Worm (Caenorhabditis elegans) whole organism, late embryonic: ENCODE data around the gene aat-2.

Experiments
- ceh-9 ChIP-seq: sonication (generic microtip); optimal IDR thresholded peaks from 2 replicates; lab custom pipeline; 2016; ENCODE audit warnings: mild to moderate bottlenecking, missing genetic modification characterization, inconsistent platforms, missing compliant biosample characterization
- hlh-30 ChIP-seq: sonication (generic microtip); optimal IDR thresholded peaks from 2 replicates; lab custom pipeline; 2017; ENCODE audit warnings: antibody characterized with exemption, missing genetic modification characterization, missing compliant biosample characterization; ENCODE audit not compliant: insufficient read depth
- ref-2 ChIP-seq: sonication (generic microtip); optimal IDR thresholded peaks from 2 replicates; lab custom pipeline; 2016; ENCODE audit warnings: missing genetic modification characterization, missing compliant biosample characterization

DNA sequence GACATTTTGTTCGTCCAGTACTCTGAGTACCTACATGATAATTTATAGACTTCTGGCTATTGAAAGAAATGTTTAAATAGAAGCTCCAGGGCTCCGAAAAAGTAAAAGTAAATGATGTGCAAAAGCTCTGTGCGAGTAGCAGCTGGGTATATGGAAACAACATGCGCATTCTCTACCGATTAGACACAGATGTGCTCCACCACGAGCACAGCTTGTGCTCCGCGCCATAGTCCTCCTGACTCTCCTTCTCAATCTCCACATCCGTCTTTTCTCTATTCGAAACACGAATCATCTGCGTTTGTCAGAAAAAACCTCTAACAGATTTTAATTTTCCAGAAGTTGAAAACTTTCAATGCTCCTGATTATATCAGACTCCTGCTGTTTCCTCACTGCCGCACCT is 37.3 kb upstream of the aat-2 start:
- no peak for TF ChIP-seq ref-2 (tag; lab: Kevin White, UChicago)
- no peak for TF ChIP-seq hlh-30 (tag; lab: Kevin White, UChicago)
- TF ChIP-seq ceh-9 (tag; lab: Kevin White, UChicago): no peak
